Fruit fly (Drosophila melanogaster) whole organism, wandering third instar larva: ENCODE data around the gene Art8.

Experiments
- Abd-B ChIP-seq: fragments of >200 bp; optimal IDR thresholded peaks from 2 replicates; lab custom pipeline; 2017; ENCODE audit warnings: missing biosample characterization, missing genetic modification characterization
- CG32264 ChIP-seq: fragments of 200-800 bp; sonication (Bioruptor generic); optimal IDR thresholded peaks from 2 replicates; lab custom pipeline; 2016; ENCODE audit warnings: missing biosample characterization, missing genetic modification characterization
- CG9705 ChIP-seq: fragments of 200-800 bp; sonication (Bioruptor generic); optimal IDR thresholded peaks from 2 replicates; lab custom pipeline; 2018; ENCODE audit warnings: missing biosample characterization, mild to moderate bottlenecking, missing genetic modification characterization
- CrebA ChIP-seq: fragments of 200-800 bp; sonication (Bioruptor generic); optimal IDR thresholded peaks from 2 replicates; lab custom pipeline; 2016; ENCODE audit warnings: missing biosample characterization, mild to moderate bottlenecking, missing genetic modification characterization, borderline replicate concordance
- GATAd ChIP-seq: sonication (Bioruptor generic); optimal IDR thresholded peaks from 2 replicates; lab custom pipeline; 2016; ENCODE audit warnings: missing biosample characterization, missing genetic modification characterization
- HLH106 ChIP-seq: fragments of 200-800 bp; optimal IDR thresholded peaks from 3 replicates; lab custom pipeline; 2019; ENCODE audit warnings: missing biosample characterization, mild to moderate bottlenecking, missing genetic modification characterization, moderate library complexity
- Hnf4 ChIP-seq: fragments of 200-800 bp; sonication (Bioruptor generic); optimal IDR thresholded peaks from 2 replicates; lab custom pipeline; 2016; ENCODE audit warnings: missing biosample characterization, mild to moderate bottlenecking, missing genetic modification characterization
- Hr78 ChIP-seq: fragments of >200 bp; optimal IDR thresholded peaks from 2 replicates; lab custom pipeline; 2017; ENCODE audit warnings: missing biosample characterization, missing genetic modification characterization
- Hr83 ChIP-seq: fragments of 200-300 bp; sonication (Bioruptor generic); optimal IDR thresholded peaks from 2 replicates; lab custom pipeline; 2016; ENCODE audit warnings: missing biosample characterization, mild to moderate bottlenecking, missing genetic modification characterization, moderate library complexity; ENCODE audit not compliant: poor library complexity, severe bottlenecking
- Jra ChIP-seq: sonication (Bioruptor generic); optimal IDR thresholded peaks from 2 replicates; lab custom pipeline; 2016; ENCODE audit warnings: missing biosample characterization, missing genetic modification characterization
- Myc ChIP-seq: fragments of >200 bp; optimal IDR thresholded peaks from 2 replicates; lab custom pipeline; 2017
- N ChIP-seq: fragments of >200 bp; optimal IDR thresholded peaks from 2 replicates; lab custom pipeline; 2018; ENCODE audit warnings: missing biosample characterization, missing external identifiers, missing genetic modification characterization
- OdsH ChIP-seq: fragments of 200-800 bp; sonication (Bioruptor generic); optimal IDR thresholded peaks from 2 replicates; lab custom pipeline; 2016; ENCODE audit warnings: missing biosample characterization, mild to moderate bottlenecking, missing genetic modification characterization
- Rel ChIP-seq, 2 experiments: fragments of 200-800 bp; sonication (Bioruptor generic) in 1 of 2; optimal IDR thresholded peaks; 2 replicates in 1 of 2; 3 replicates in 1 of 2; lab custom pipeline; 2016 to 2019; ENCODE audit warnings: mild to moderate bottlenecking in 2 of 2, missing biosample characterization in 2 of 2, missing genetic modification characterization in 2 of 2, moderate library complexity in 1 of 2
- Sp1 ChIP-seq: fragments of 200-800 bp; sonication (Bioruptor generic); optimal IDR thresholded peaks from 3 replicates; lab custom pipeline; 2019; ENCODE audit warnings: missing biosample characterization, mild to moderate bottlenecking, missing genetic modification characterization, moderate library complexity
- Vsx2 ChIP-seq: fragments of 200-300, 225-300 bp; sonication (Bioruptor generic); optimal IDR thresholded peaks from 2 replicates; lab custom pipeline; 2018; ENCODE audit warnings: missing biosample characterization, missing genetic modification characterization; ENCODE audit not compliant: partially characterized antibody
- br ChIP-seq: fragments of 200-800 bp; sonication (Bioruptor generic); optimal IDR thresholded peaks from 2 replicates; lab custom pipeline; 2016; ENCODE audit warnings: missing biosample characterization, missing genetic modification characterization
- dl ChIP-seq, 2 experiments: fragments of 175-275, 200-275 bp in 1 of 2; fragments of 200-275 bp in 1 of 2; sonication (Bioruptor generic); optimal IDR thresholded peaks; lab custom pipeline; 2018; ENCODE audit warnings: mild to moderate bottlenecking in 2 of 2, missing biosample characterization in 2 of 2, missing genetic modification characterization in 2 of 2, moderate library complexity in 2 of 2; ENCODE audit not compliant: partially characterized antibody in 2 of 2, insufficient read depth in 1 of 2
- dmrt93B ChIP-seq: fragments of 200-800 bp; sonication (Bioruptor generic); optimal IDR thresholded peaks from 2 replicates; lab custom pipeline; 2018; ENCODE audit warnings: missing biosample characterization, mild to moderate bottlenecking, missing genetic modification characterization
- dsf ChIP-seq: sonication (Bioruptor generic); optimal IDR thresholded peaks from 2 replicates; lab custom pipeline; 2016; ENCODE audit warnings: missing biosample characterization, missing genetic modification characterization, borderline replicate concordance
- ey ChIP-seq: fragments of 200-800 bp; sonication (Bioruptor generic); optimal IDR thresholded peaks from 2 replicates; lab custom pipeline; 2016; ENCODE audit warnings: missing biosample characterization, missing genetic modification characterization
- foxo ChIP-seq, 2 experiments: fragments of 200-800 bp; sonication (Bioruptor generic); optimal IDR thresholded peaks; 2 replicates in 1 of 2; 3 replicates in 1 of 2; lab custom pipeline; 2016 to 2017; ENCODE audit warnings: missing biosample characterization in 2 of 2, missing genetic modification characterization in 2 of 2
- h ChIP-seq: fragments of 200-800 bp; sonication (Bioruptor generic); optimal IDR thresholded peaks from 3 replicates; lab custom pipeline; 2016; ENCODE audit warnings: missing biosample characterization, mild to moderate bottlenecking, missing genetic modification characterization
- jim ChIP-seq: fragments of 175-275, 200-325 bp; sonication (Bioruptor generic); optimal IDR thresholded peaks from 2 replicates; lab custom pipeline; 2016; ENCODE audit warnings: missing biosample characterization, mild to moderate bottlenecking, missing genetic modification characterization
- lola ChIP-seq: fragments of >200 bp; optimal IDR thresholded peaks from 2 replicates; lab custom pipeline; 2017; ENCODE audit warnings: missing biosample characterization, missing genetic modification characterization
- pan ChIP-seq: fragments of >200 bp; optimal IDR thresholded peaks from 2 replicates; lab custom pipeline; 2017
- psq ChIP-seq: fragments of 200-800 bp; sonication (Bioruptor generic); optimal IDR thresholded peaks from 3 replicates; lab custom pipeline; 2017; ENCODE audit warnings: missing biosample characterization, mild to moderate bottlenecking, missing genetic modification characterization, moderate library complexity
- sage ChIP-seq: fragments of 200-800 bp; sonication (Bioruptor generic); optimal IDR thresholded peaks from 2 replicates; lab custom pipeline; 2016; ENCODE audit warnings: missing biosample characterization, mild to moderate bottlenecking, missing genetic modification characterization
- sv ChIP-seq: fragments of 200-800 bp; sonication (Bioruptor generic); optimal IDR thresholded peaks from 3 replicates; lab custom pipeline; 2016; ENCODE audit warnings: missing biosample characterization, missing genetic modification characterization
- usp ChIP-seq: fragments of >200 bp; optimal IDR thresholded peaks from 2 replicates; lab custom pipeline; 2017; ENCODE audit warnings: missing biosample characterization, missing genetic modification characterization

The Art8 gene

DNA sequence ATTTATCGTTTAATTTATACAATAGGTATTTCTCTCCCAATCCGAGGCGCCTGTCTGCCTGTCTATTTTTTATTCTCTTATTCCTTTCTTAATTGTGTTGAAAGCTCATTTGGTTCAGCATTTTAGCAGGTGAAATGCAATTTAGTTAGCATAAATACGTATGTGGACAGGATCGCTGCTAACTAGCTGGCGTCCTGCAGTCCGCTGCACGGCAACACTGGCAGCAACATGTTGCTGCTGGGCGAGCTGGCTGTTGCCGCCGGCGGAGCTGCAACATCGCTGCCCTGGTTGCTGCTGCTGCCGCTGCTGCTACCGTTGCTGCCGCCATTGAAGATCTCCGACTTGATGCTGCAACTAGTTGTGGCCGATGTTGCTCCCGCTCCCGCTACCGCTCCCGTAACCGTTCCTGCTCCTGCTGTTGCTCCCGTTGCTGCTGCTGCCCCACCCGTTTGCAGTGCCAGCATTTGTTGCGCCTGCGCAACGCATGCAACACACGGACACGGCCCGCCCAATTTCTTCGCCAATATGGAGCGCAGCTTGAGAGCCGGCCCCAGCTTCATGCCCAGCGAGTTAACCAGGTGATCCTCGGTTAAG lies 3.2 kb upstream of the Art8 start:
- no peak for TF ChIP-seq foxo (GFP tag; optimal IDR thresholded peaks at IDR 0.05; lab: Kevin White, UChicago)
- no peak for TF ChIP-seq sv (GFP tag; lab: Kevin White, UChicago)
- no peak for TF ChIP-seq CrebA (GFP tag; lab: Kevin White, UChicago)
- TF ChIP-seq dl (GFP tag; optimal IDR thresholded peaks at IDR 0.05; lab: Kevin White, UChicago; ENCODE audit: insufficient read depth in 1 of 2, partially characterized antibody in 2 of 2), result no peak
- no peak for TF ChIP-seq HLH106 (tag; lab: Kevin White, UChicago)
- TF ChIP-seq sage (GFP tag; lab: Kevin White, UChicago), result no peak
- no peak for TF ChIP-seq N (GFP tag; lab: Kevin White, UChicago)
- no peak for TF ChIP-seq Hr78 (GFP tag; lab: Kevin White, UChicago)
- TF ChIP-seq br (GFP tag; lab: Kevin White, UChicago), result no peak
- TF ChIP-seq ey (GFP tag; lab: Kevin White, UChicago), result no peak
- no peak for TF ChIP-seq dsf (GFP tag; lab: Kevin White, UChicago)
- no peak for TF ChIP-seq Hr83 (GFP tag; lab: Kevin White, UChicago)
- TF ChIP-seq jim (GFP tag; lab: Kevin White, UChicago), result no peak
- TF ChIP-seq Abd-B, result no peak
- TF ChIP-seq CG9705 (GFP tag; lab: Kevin White, UChicago), result no peak

DNA sequence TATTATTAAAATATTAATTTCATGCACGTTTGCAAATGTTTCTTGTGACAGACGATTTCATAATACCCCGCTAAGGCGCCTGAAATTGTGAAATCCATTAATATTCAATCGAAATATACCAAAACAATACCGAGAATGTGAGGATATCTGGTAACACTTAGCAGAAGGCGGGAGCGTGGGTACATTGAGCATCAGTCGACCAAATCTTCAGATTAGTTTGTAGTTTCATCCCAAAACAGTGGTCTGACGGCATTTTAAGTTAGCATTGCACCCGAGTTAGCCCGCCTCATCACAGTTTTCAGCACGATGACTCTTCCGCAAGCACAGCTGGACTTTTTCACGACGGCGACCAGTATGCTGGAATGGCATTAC lies 6.2 kb downstream of the Art8 start, which contains the start of gene Nup154:
Gene Nup154 (plus strand): TSS at position 147 of the 372 bp plus-strand sequence.
- TF ChIP-seq HLH106 (tag; lab: Kevin White, UChicago), result no peak
- TF ChIP-seq Rel (GFP tag; optimal IDR thresholded peaks at IDR 0.05; lab: Kevin White, UChicago), result no peak
- no peak for TF ChIP-seq Rel (tag; optimal IDR thresholded peaks at IDR 0.05; lab: Kevin White, UChicago)
- no peak for TF ChIP-seq h (GFP tag; lab: Kevin White, UChicago)
- TF ChIP-seq pan, result no peak
- TF ChIP-seq Sp1 (GFP tag; lab: Kevin White, UChicago), result no peak
- no peak for TF ChIP-seq N (GFP tag; lab: Kevin White, UChicago)
- TF ChIP-seq CG9705 (GFP tag; lab: Kevin White, UChicago), result no peak
- TF ChIP-seq br (GFP tag; lab: Kevin White, UChicago), result no peak
- TF ChIP-seq CG32264 (GFP tag; lab: Kevin White, UChicago), result no peak
- TF ChIP-seq, all 38 proteins: peak for 0

DNA sequence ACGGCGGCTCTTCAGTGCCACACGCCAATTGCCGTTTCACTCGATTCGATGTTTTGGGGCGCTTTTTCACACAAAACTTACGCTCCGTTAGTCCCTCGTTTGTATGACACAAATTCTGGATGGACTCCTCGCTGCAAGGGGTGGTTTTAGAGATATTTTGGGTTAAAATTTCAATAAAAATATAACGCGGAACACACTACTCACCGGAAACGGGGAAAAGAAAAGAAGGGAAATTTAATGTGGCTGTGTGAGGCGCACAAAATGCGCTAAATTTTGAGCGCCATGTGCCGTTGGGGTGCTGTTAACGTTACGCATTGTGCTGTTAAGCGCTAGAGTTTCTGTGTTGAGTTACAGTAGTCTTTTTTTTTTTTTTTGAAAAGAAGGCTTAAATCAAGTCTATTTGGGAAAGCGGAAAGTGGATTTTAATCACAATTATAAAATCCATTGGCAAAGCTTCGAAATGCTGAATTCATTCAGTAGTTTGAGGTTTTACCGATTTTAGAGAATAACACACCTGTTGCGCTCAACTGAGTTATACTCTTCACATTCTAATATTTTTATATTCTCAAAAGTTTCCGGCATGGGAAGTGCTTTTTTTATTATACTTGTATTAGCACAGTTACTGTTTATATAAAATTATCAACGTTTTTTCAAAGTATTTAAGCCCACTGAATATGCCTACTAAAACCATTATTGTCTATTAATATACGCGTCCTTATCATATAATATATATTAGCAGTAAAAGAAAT lies 6.8 kb downstream of the Art8 start, which contains the start of gene RpL9:
Gene RpL9 (minus strand): TSS at position 265 of the 749 bp plus-strand sequence.
- TF ChIP-seq psq (GFP tag; lab: Kevin White, UChicago), result peak; percentile 32
- no peak for TF ChIP-seq usp (GFP tag; lab: Kevin White, UChicago)
- peak; percentile 52 for TF ChIP-seq CG9705 (GFP tag; lab: Kevin White, UChicago)
- peak; percentile 59 for TF ChIP-seq Myc (lab: Kevin White, UChicago)
- TF ChIP-seq jim (GFP tag; lab: Kevin White, UChicago), result no peak
- peak; percentile 46 for TF ChIP-seq OdsH
- TF ChIP-seq Sp1 (GFP tag; lab: Kevin White, UChicago), result peak; percentile 80
- no peak for TF ChIP-seq dl (GFP tag; optimal IDR thresholded peaks at IDR 0.05; lab: Kevin White, UChicago; ENCODE audit: insufficient read depth in 1 of 2, partially characterized antibody in 2 of 2)
- no peak for TF ChIP-seq Vsx2 (GFP tag; lab: Kevin White, UChicago)
- peak; percentile 22 for TF ChIP-seq Hnf4 (GFP tag; lab: Kevin White, UChicago)
- no peak for TF ChIP-seq CG32264 (GFP tag; lab: Kevin White, UChicago)
- peak; percentile 87 for TF ChIP-seq Hr83 (GFP tag; lab: Kevin White, UChicago)
- TF ChIP-seq h (GFP tag; lab: Kevin White, UChicago), result peak; percentile 62
- TF ChIP-seq GATAd, result no peak
- no peak for TF ChIP-seq lola (GFP tag; lab: Kevin White, UChicago)
- peak; percentile 4 for TF ChIP-seq ey (GFP tag; lab: Kevin White, UChicago)
- peak; percentile 19 for TF ChIP-seq Jra (GFP tag; lab: Kevin White, UChicago)
- peak; percentile 60 for TF ChIP-seq dmrt93B
- TF ChIP-seq foxo (GFP tag; optimal IDR thresholded peaks at IDR 0.05; lab: Kevin White, UChicago), result no peak
- TF ChIP-seq br (GFP tag; lab: Kevin White, UChicago), result peak; percentile 61
